Fruit fly (Drosophila melanogaster): ENCODE measurements around the gene inaF-D.
A peak's percentile ranks its signal among the peaks of the same experiment; 100 is the strongest.

Gene inaF-D

DNA sequence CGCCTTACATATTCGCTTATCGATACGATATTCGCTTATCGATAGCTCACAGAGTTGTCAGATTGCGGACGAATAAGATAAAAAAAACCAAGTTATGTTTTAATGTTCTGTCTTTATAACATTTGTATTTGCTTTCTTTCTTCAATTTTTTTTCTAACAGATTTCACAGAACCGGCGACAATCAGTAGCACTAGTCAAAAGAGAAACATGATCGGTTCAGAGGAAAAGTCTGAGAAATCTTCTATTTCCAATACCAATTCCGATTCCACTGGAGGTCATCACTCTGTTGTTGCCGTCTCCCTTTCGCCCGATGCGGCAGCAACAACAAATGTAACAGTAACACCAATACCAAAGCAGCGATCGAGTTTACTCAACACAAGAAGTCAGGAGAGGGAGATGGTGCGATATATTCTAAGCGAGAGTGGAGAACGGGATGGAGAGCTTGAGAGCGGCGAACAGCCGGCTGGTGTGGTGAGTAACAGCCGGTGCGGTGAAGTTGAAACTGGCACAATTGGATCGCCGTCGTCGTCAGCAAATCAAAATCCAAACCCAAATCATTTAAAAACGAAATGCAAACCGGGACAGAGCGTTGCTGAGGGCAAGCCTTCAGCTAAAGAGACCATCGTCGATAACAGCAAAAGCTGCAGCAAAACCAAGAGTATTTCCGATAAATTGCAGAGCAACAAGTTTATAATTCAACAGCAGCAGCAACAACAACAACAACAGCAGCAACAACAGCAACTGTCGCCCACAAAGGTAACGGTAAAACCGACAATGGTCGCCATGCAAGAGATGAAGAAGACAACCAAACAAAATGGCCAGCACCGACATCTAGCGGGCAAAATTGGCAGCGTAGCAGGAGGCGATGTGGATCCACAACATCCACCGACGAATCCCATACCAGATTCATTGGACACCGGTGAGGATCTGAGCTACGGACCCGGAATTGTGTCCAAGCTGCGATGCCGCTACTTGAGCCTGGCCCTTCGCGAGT, 47.0 kb downstream of the inaF-D start (continued):
- TF ChIP-seq jing (GFP tag; optimal IDR thresholded peaks at IDR 0.05) (no peak), Optix (GFP tag; IDR thresholded peaks at IDR 0.05) (no peak), CG30020 (tag; optimal IDR thresholded peaks at IDR 0.05) (peak; percentile 16), knrl (GFP tag; IDR thresholded peaks at IDR 0.05; ENCODE audit: partially characterized antibody) (peak; percentile 59), Myb (GFP tag; optimal IDR thresholded peaks at IDR 0.05) (peak; percentile 62), CG5953 (GFP tag; IDR thresholded peaks at IDR 0.05) (no peak), pfk (GFP tag; optimal IDR thresholded peaks at IDR 0.05) (peak; percentile 33), CG1792 (GFP tag; optimal IDR thresholded peaks at IDR 0.05) (peak; percentile 38), dm (GFP tag; optimal IDR thresholded peaks at IDR 0.05) (peak; percentile 35), CG7372 (GFP tag; IDR thresholded peaks at IDR 0.05) (peak; percentile 44; the same call in 1 of the 2 replicates), Dref (GFP tag; IDR thresholded peaks at IDR 0.05) (peak; percentile 69), bsh (GFP tag; optimal IDR thresholded peaks at IDR 0.05) (peak; percentile 52 to 62), Vsx1 (GFP tag; optimal IDR thresholded peaks at IDR 0.05) (peak; percentile 40), Doc3 (GFP tag; IDR thresholded peaks at IDR 0.05; ENCODE audit: partially characterized antibody) (0 out of 3 replicates have a peak, but pooled peaks have one; percentile 42), lmd (GFP tag; IDR thresholded peaks at IDR 0.05) (peak; percentile 46; the same call in 1 of the 2 replicates), Poxn (GFP tag; IDR thresholded peaks at IDR 0.05) (no peak), croc (GFP tag; conservative IDR thresholded peaks at IDR 0.05) (no peak), CG13775 (GFP tag; optimal IDR thresholded peaks at IDR 0.05) (peak; percentile 31), CG16779 (GFP tag; IDR thresholded peaks at IDR 0.05) (no peak), CG7556 (GFP tag; optimal IDR thresholded peaks at IDR 0.05) (peak; percentile 65), nom (GFP tag; optimal IDR thresholded peaks at IDR 0.05) (peak; percentile 75), inv (GFP tag; IDR thresholded peaks at IDR 0.05; ENCODE audit: partially characterized antibody) (peak; percentile 53; the same call in 1 of the 2 replicates), CHES-1-like (GFP tag; optimal IDR thresholded peaks at IDR 0.05) (peak; percentile 69), NfI (GFP tag; optimal IDR thresholded peaks at IDR 0.05) (peak; percentile 71), cato (GFP tag; optimal IDR thresholded peaks at IDR 0.05; ENCODE audit: borderline replicate concordance) (no peak), CG9727 (GFP tag; optimal IDR thresholded peaks at IDR 0.05) (peak; percentile 34), CG1647 (GFP tag; optimal IDR thresholded peaks at IDR 0.05) (peak; percentile 55), Max (GFP tag; optimal IDR thresholded peaks at IDR 0.05) (peak; percentile 21), CG7839 (tag; optimal IDR thresholded peaks at IDR 0.05) (peak; percentile 62), gcm2 (GFP tag; optimal IDR thresholded peaks at IDR 0.05) (no peak), bowl (GFP tag; IDR thresholded peaks at IDR 0.05) (no peak), Atf6 (GFP tag; IDR thresholded peaks at IDR 0.05) (peak; percentile 54; the same call in 1 of the 2 replicates), CG2116 (GFP tag; optimal IDR thresholded peaks at IDR 0.05) (peak; percentile 79), CG8924 (tag; optimal IDR thresholded peaks at IDR 0.05) (peak; percentile 76), Dll (GFP tag; IDR thresholded peaks at IDR 0.05; ENCODE audit: partially characterized antibody) (peak; percentile 73), CG17385 (GFP tag; optimal IDR thresholded peaks at IDR 0.05) (peak; percentile 23), sima (GFP tag; optimal IDR thresholded peaks at IDR 0.05) (no peak), ac (GFP tag; optimal IDR thresholded peaks at IDR 0.05) (no peak), slbo (GFP tag; IDR thresholded peaks at IDR 0.05) (peak; percentile 62), vvl (GFP tag; IDR thresholded peaks at IDR 0.05) (peak; percentile 47; the same call in 1 of the 2 replicates), CG12942 (GFP tag; optimal IDR thresholded peaks at IDR 0.05) (peak; percentile 64), Nf-YA (GFP tag; IDR thresholded peaks at IDR 0.05) (no peak), dmrt99B (tag; optimal IDR thresholded peaks at IDR 0.05) (peak; percentile 71), tll (GFP tag; optimal IDR thresholded peaks at IDR 0.05) (peak in 1 of 2 experiments; percentile 84), CG7271 (tag; optimal IDR thresholded peaks at IDR 0.05) (no peak), CG34224 (GFP tag; IDR thresholded peaks at IDR 0.05; ENCODE audit: partially characterized antibody) (peak; percentile 50; the same call in 2 of the 3 replicates)

All from whole organism, embryonic.